Fruit fly (Drosophila melanogaster): ENCODE data around the gene CG43348.

CG43348 gene

DNA sequence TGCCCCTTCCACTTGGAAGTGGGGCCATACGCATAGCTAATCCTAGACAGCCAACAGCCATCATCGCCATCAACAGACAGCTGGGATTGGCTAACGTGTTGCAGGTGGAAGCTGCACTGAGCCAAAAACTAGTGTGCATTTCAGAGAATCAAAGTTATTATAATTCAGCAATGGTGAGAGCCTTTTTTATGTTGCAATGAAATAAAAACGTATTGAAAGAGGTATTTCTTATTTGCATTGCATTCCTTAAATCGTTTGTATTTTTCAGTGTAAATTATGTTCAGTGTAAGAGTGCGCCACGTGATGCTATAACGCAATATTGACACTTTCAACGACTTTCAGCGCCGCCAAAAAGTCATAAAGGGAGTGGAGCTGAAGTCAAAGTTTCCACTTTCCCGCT lies 14.4 kb downstream of the CG43348 start (continued):
- TF ChIP-seq Xrp1 (GFP tag; IDR thresholded peaks at IDR 0.05) (0 out of 2 replicates have a peak, but pooled peaks have one; percentile 15), Gsc (GFP tag; IDR thresholded peaks at IDR 0.05) (no peak), Bteb2 (GFP tag; optimal IDR thresholded peaks at IDR 0.05) (no peak), onecut (GFP tag; IDR thresholded peaks at IDR 0.05) (no peak), CG34224 (GFP tag; IDR thresholded peaks at IDR 0.05; ENCODE audit: partially characterized antibody) (no peak), CG13424 (tag; optimal IDR thresholded peaks at IDR 0.05) (peak; percentile 24), CG13775 (GFP tag; optimal IDR thresholded peaks at IDR 0.05) (no peak), CG12236 (GFP tag; optimal IDR thresholded peaks at IDR 0.05) (no peak), gem (tag; optimal IDR thresholded peaks at IDR 0.05) (peak; percentile 48), crc (GFP tag; optimal IDR thresholded peaks at IDR 0.05) (no peak), sens (GFP tag) (peak; percentile 47), ERR (GFP tag; optimal IDR thresholded peaks at IDR 0.05) (no peak), Dbx (GFP tag; IDR thresholded peaks at IDR 0.05) (no peak), CG2712 (tag; optimal IDR thresholded peaks at IDR 0.05) (peak; percentile 30), so (GFP tag; IDR thresholded peaks at IDR 0.05) (no peak), CoRest (tag; optimal IDR thresholded peaks at IDR 0.05) (no peak), TFAM (GFP tag; optimal IDR thresholded peaks at IDR 0.05) (no peak), CG17802 (tag; optimal IDR thresholded peaks at IDR 0.05) (no peak), ab (GFP tag; optimal IDR thresholded peaks at IDR 0.05) (no peak), CG4424 (GFP tag; optimal IDR thresholded peaks at IDR 0.05) (peak; percentile 16), Pdp1 (GFP tag; optimal IDR thresholded peaks at IDR 0.05) (peak in 1 of 2 experiments; percentile 11), CG3995 (GFP tag; optimal IDR thresholded peaks at IDR 0.05) (no peak), grau (tag; optimal IDR thresholded peaks at IDR 0.05) (peak; percentile 16), Sry-δ (GFP tag; optimal IDR thresholded peaks at IDR 0.05) (no peak), CG18599 (GFP tag; optimal IDR thresholded peaks at IDR 0.05) (peak; percentile 33), slou (GFP tag; optimal IDR thresholded peaks at IDR 0.05) (no peak), CG8290 (GFP tag; optimal IDR thresholded peaks at IDR 0.05) (no peak), CG8290 (tag; optimal IDR thresholded peaks at IDR 0.05) (no peak), mam (GFP tag; optimal IDR thresholded peaks at IDR 0.05) (no peak), Opbp (GFP tag; IDR thresholded peaks at IDR 0.05; ENCODE audit: partially characterized antibody) (no peak), dimm (GFP tag; IDR thresholded peaks at IDR 0.05) (no peak), maf-S (GFP tag; optimal IDR thresholded peaks at IDR 0.05) (no peak), hkb (optimal IDR thresholded peaks at IDR 0.05) (no peak), hkb (GFP tag; IDR thresholded peaks at IDR 0.05) (peak; percentile 15; the same call in 1 of the 2 replicates), CG6813 (GFP tag; optimal IDR thresholded peaks at IDR 0.05) (no peak), tio (GFP tag; optimal IDR thresholded peaks at IDR 0.05) (peak; percentile 13), CG17186 (GFP tag; optimal IDR thresholded peaks at IDR 0.05) (no peak), phol (tag; optimal IDR thresholded peaks at IDR 0.05) (peak; percentile 27), ara (GFP tag; IDR thresholded peaks at IDR 0.05) (peak; percentile 30; the same call in 1 of the 2 replicates), ro (GFP tag; IDR thresholded peaks at IDR 0.05) (no peak), CG1602 (GFP tag; optimal IDR thresholded peaks at IDR 0.05) (no peak), CG13624 (GFP tag; optimal IDR thresholded peaks at IDR 0.05) (no peak), Ets65A (GFP tag) (peak; percentile 84), Sox102F (GFP tag; optimal IDR thresholded peaks at IDR 0.05) (peak; percentile 52), ftz-f1 (GFP tag; optimal IDR thresholded peaks at IDR 0.05) (no peak), gsb (GFP tag; IDR thresholded peaks at IDR 0.05) (no peak), Asciz (GFP tag; optimal IDR thresholded peaks at IDR 0.05) (peak; percentile 5), trh (GFP tag; optimal IDR thresholded peaks at IDR 0.05) (no peak), Stat92E (GFP tag; optimal IDR thresholded peaks at IDR 0.05) (no peak), CG4730 (GFP tag; IDR thresholded peaks at IDR 0.05) (no peak), da (GFP tag; optimal IDR thresholded peaks at IDR 0.05) (no peak), CG8388 (GFP tag; optimal IDR thresholded peaks at IDR 0.05) (peak; percentile 7)

All from whole organism, embryonic.